Worm (Caenorhabditis elegans) whole organism, mixed stage, embryonic: ENCODE data around the gene fbxb-37.

Experiments
- M03D4.4 ChIP-seq: sonication (generic microtip); optimal IDR thresholded peaks from 2 replicates; lab custom pipeline; 2017; ENCODE audit warnings: mild to moderate bottlenecking, missing genetic modification characterization, missing compliant biosample characterization
- blmp-1 ChIP-seq: fragments of 150-350 bp; optimal IDR thresholded peaks from 2 replicates; lab custom pipeline; 2014; ENCODE audit warnings: missing biosample characterization, missing genetic modification characterization
- ceh-39 ChIP-seq: fragments of 150-350 bp; optimal IDR thresholded peaks from 2 replicates; lab custom pipeline; 2014; ENCODE audit warnings: missing biosample characterization, missing genetic modification characterization
- ceh-43 ChIP-seq: fragments of 200-800 bp; sonication (Bioruptor generic); optimal IDR thresholded peaks from 2 replicates; lab custom pipeline; 2018; ENCODE audit warnings: mild to moderate bottlenecking, missing genetic modification characterization, moderate library complexity, missing compliant biosample characterization
- ceh-83 ChIP-seq: fragments of 200-800 bp; sonication (Bioruptor generic); optimal IDR thresholded peaks from 2 replicates; lab custom pipeline; 2018; ENCODE audit warnings: mild to moderate bottlenecking, missing genetic modification characterization, missing compliant biosample characterization
- cnd-1 ChIP-seq: fragments of 200-800 bp; sonication (Bioruptor generic); optimal IDR thresholded peaks from 2 replicates; lab custom pipeline; 2018; ENCODE audit warnings: mild to moderate bottlenecking, missing genetic modification characterization, missing compliant biosample characterization
- drap-1 ChIP-seq: fragments of 200-800 bp; sonication (Bioruptor generic); optimal IDR thresholded peaks from 3 replicates; lab custom pipeline; 2018; ENCODE audit warnings: mild to moderate bottlenecking, missing genetic modification characterization, missing compliant biosample characterization
- elt-1 ChIP-seq: sonication (generic microtip); optimal IDR thresholded peaks from 2 replicates; lab custom pipeline; 2017; ENCODE audit warnings: missing genetic modification characterization, mild to moderate bottlenecking, missing compliant biosample characterization, antibody characterized with exemption, moderate library complexity, borderline replicate concordance; ENCODE audit not compliant: insufficient read depth
- flh-1 ChIP-seq: fragments of 200-800 bp; sonication (Bioruptor generic); optimal IDR thresholded peaks from 2 replicates; lab custom pipeline; 2018; ENCODE audit warnings: mild to moderate bottlenecking, missing genetic modification characterization, moderate library complexity, missing compliant biosample characterization
- ham-2 ChIP-seq: fragments of 200-800 bp; sonication (Bioruptor generic); optimal IDR thresholded peaks from 2 replicates; lab custom pipeline; 2018; ENCODE audit warnings: mild to moderate bottlenecking, missing genetic modification characterization, missing compliant biosample characterization
- lin-32 ChIP-seq: fragments of 200-800 bp; sonication (Bioruptor generic); optimal IDR thresholded peaks from 2 replicates; lab custom pipeline; 2018; ENCODE audit warnings: mild to moderate bottlenecking, missing genetic modification characterization, missing compliant biosample characterization
- lsy-2 ChIP-seq: fragments of 150-350 bp; optimal IDR thresholded peaks from 2 replicates; lab custom pipeline; 2014; ENCODE audit warnings: missing biosample characterization, missing genetic modification characterization
- mab-5 ChIP-seq: fragments of 150-350 bp; optimal IDR thresholded peaks from 2 replicates; lab custom pipeline; 2014; ENCODE audit warnings: missing biosample characterization, missing genetic modification characterization
- mep-1 ChIP-seq: fragments of 150-350 bp; optimal IDR thresholded peaks from 2 replicates; lab custom pipeline; 2017; ENCODE audit warnings: missing biosample characterization, missing genetic modification reagents, missing genetic modification characterization, inconsistent platforms
- mls-2 ChIP-seq: sonication (generic microtip); optimal IDR thresholded peaks from 2 replicates; lab custom pipeline; 2016; ENCODE audit warnings: mild to moderate bottlenecking, missing genetic modification characterization, moderate library complexity, missing compliant biosample characterization
- nhr-12 ChIP-seq: fragments of 150-350 bp; optimal IDR thresholded peaks from 2 replicates; lab custom pipeline; 2014; ENCODE audit warnings: missing biosample characterization, missing genetic modification characterization
- nhr-2 ChIP-seq: fragments of 150-350 bp; optimal IDR thresholded peaks from 2 replicates; lab custom pipeline; 2014; ENCODE audit warnings: missing biosample characterization, missing genetic modification characterization
- nhr-237 ChIP-seq: fragments of 150-350 bp; optimal IDR thresholded peaks from 2 replicates; lab custom pipeline; 2014; ENCODE audit warnings: missing biosample characterization, missing genetic modification characterization
- nhr-76 ChIP-seq: sonication (generic microtip); optimal IDR thresholded peaks from 2 replicates; lab custom pipeline; 2017; ENCODE audit warnings: missing biosample characterization, missing genetic modification characterization
- pha-4 ChIP-seq: fragments of 150-350 bp; optimal IDR thresholded peaks from 2 replicates; lab custom pipeline; 2018; ENCODE audit warnings: missing biosample characterization, missing genetic modification reagents, missing genetic modification characterization
- sem-2 ChIP-seq: fragments of 200-800 bp; sonication (Bioruptor generic); optimal IDR thresholded peaks from 2 replicates; lab custom pipeline; 2018; ENCODE audit warnings: mild to moderate bottlenecking, missing genetic modification characterization, missing compliant biosample characterization
- snpc-4 ChIP-seq: fragments of 150-350 bp; optimal IDR thresholded peaks from 2 replicates; lab custom pipeline; 2014; ENCODE audit warnings: missing biosample characterization, missing genetic modification characterization
- sptf-1 ChIP-seq: sonication (generic microtip); optimal IDR thresholded peaks from 2 replicates; lab custom pipeline; 2017; ENCODE audit warnings: mild to moderate bottlenecking, missing genetic modification characterization, moderate library complexity, missing compliant biosample characterization
- tbx-8 ChIP-seq: fragments of 200-800 bp; sonication (Bioruptor generic); optimal IDR thresholded peaks from 2 replicates; lab custom pipeline; 2018; ENCODE audit warnings: mild to moderate bottlenecking, missing genetic modification characterization, moderate library complexity, missing compliant biosample characterization
- unc-120 ChIP-seq: sonication (generic microtip); optimal IDR thresholded peaks from 2 replicates; lab custom pipeline; 2017; ENCODE audit warnings: missing genetic modification characterization, missing compliant biosample characterization; ENCODE audit not compliant: poor library complexity, severe bottlenecking
- unc-39 ChIP-seq: fragments of 150-350 bp; optimal IDR thresholded peaks from 2 replicates; lab custom pipeline; 2014; ENCODE audit warnings: missing biosample characterization, missing genetic modification characterization
- unc-62 ChIP-seq: fragments of 150-350 bp; optimal IDR thresholded peaks from 2 replicates; lab custom pipeline; 2014; ENCODE audit warnings: missing biosample characterization, missing genetic modification reagents, missing genetic modification characterization
- zip-8 ChIP-seq: fragments of 150-350 bp; optimal IDR thresholded peaks from 2 replicates; lab custom pipeline; 2014; ENCODE audit warnings: missing biosample characterization, missing genetic modification characterization

The fbxb-37 gene

ce11 chrII:2093456-2093926 is at the start of gene fbxb-37:
Gene fbxb-37 (minus strand): TSS chrII:2093876.
- peak; percentile 26 for TF ChIP-seq nhr-2
- no peak for TF ChIP-seq elt-1

- TF ChIP-seq nhr-12 (tag; lab: Kevin White, UChicago), result no peak
Observed at ce11 chrII:2140817-2141216, 47.1 kb upstream of the fbxb-37 start, which contains the start of gene C40A11.3. Gene C40A11.3 (plus strand): TSS chrII:2141117.

DNA sequence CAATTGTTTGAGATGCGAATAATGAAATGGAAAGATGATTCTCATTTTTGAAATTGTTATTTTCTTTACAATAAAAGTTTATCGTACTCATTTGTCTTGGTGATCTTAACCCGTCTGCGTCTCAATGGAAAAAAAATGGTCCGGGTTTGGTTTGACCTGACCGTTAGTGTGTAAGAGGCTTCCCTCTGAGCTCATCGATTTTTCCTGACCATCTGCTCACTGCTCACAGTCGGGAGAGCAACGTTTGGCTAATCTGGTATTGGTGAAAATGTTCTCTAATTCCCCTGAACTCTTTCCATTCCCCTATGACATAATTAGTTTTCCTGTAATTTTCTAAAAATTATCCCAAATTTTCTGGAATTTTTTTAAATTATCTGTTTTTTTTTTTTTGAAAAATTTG is 45.2 kb upstream of the fbxb-37 start:
- TF ChIP-seq lin-32 (GFP tag; lab: Kevin White, UChicago) (peak; percentile 2), unc-62 (GFP tag; lab: Kevin White, UChicago) (no peak), cnd-1 (tag; lab: Kevin White, UChicago) (peak; percentile 91)

- no peak for TF ChIP-seq unc-39 (tag; lab: Kevin White, UChicago)
- TF ChIP-seq lin-32 (GFP tag; lab: Kevin White, UChicago), result peak; percentile 55
- no peak for TF ChIP-seq nhr-237
- TF ChIP-seq cnd-1 (tag; lab: Kevin White, UChicago), result peak; percentile 74
- peak; percentile 35 for TF ChIP-seq nhr-2
- TF ChIP-seq tbx-8 (GFP tag; lab: Kevin White, UChicago), result no peak
- TF ChIP-seq unc-62 (GFP tag; lab: Kevin White, UChicago), result no peak
Observed at ce11 chrII:2137235-2137634, 43.6 kb upstream of the fbxb-37 start, which contains the start of gene C40A11.4. Gene C40A11.4 (plus strand): TSS chrII:2137422.

DNA sequence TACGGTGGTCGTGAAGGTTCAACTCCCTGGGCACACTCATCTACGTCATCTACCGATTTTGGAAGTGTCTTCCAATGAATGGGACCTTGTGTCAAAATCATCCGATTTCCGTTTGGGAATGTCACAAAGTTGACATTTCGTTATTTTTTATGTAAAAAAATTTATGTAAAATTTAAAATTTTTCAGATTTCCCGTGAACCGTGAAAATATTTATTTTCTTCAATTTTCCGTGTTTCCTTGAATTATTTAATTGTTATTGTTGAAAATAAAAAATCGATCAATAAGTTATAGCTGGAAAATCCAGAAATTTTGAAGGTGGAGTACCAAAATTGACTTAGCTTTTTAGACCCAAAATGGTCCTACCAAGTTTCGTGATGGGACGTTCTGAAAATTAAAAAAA is 41.9 kb upstream of the fbxb-37 start, which contains the start of gene hpo-7:
hpo-7 (minus strand) TSS at position 101 of the 400 bp plus-strand sequence.
- TF ChIP-seq ham-2 (GFP tag; lab: Kevin White, UChicago), result no peak
- TF ChIP-seq sem-2 (GFP tag; lab: Kevin White, UChicago), result no peak
- no peak for TF ChIP-seq snpc-4
- no peak for TF ChIP-seq flh-1 (GFP tag; lab: Kevin White, UChicago)
- TF ChIP-seq elt-1, result no peak
- TF ChIP-seq ceh-83 (GFP tag; lab: Kevin White, UChicago), result no peak
- no peak for TF ChIP-seq ceh-39
- no peak for TF ChIP-seq lin-32 (GFP tag; lab: Kevin White, UChicago)
- no peak for TF ChIP-seq unc-120 (tag; lab: Kevin White, UChicago)
- TF ChIP-seq nhr-76 (tag; lab: Kevin White, UChicago), result no peak
- TF ChIP-seq tbx-8 (GFP tag; lab: Kevin White, UChicago), result no peak

DNA sequence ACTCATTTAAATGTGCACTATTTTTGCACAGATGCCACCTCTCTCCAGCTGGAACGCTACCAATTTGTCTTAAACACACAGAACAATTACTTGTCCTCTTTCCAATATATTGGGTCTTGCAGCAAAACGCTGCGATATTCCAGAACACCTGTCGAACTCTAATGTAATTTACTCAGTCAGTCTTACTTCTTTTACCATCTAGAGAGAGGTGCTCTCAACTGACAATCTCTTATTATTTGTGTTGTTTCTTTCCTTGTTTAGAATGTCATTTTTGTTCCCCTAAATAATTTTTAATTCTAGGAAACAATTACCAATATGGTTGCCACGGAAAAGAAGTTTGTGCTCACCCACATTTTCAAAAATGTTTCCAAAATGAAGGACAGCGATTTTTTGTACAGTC is 37.1 kb upstream of the fbxb-37 start, which contains the start of gene sdz-28:
sdz-28 (plus strand) TSS at position 301 of the 400 bp plus-strand sequence.
- TF ChIP-seq unc-120 (tag; lab: Kevin White, UChicago), result no peak
- no peak for TF ChIP-seq pha-4 (tag; lab: Kevin White, UChicago)
- peak; percentile 38 for TF ChIP-seq ceh-39

DNA sequence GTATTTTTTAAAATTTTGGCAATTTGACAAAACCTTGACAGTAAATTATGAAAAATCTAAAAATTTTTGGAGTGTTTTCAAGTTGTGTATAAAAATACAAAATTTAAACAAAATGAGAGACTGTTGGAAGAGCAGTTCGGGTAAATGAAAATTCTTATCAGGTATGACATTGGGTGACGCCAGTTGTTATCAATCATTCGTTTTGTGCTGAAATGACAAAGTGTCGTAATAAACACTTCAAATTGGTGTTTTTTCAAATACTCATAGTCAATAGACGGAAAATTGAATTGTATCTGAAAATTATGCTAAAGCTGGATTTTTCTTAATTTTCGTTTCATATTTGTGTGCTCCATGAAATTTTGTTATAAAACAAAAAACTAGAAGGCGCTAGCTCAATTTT is 29.1 kb upstream of the fbxb-37 start:
- no peak for TF ChIP-seq tbx-8 (GFP tag; lab: Kevin White, UChicago)
- TF ChIP-seq sem-2 (GFP tag; lab: Kevin White, UChicago), result no peak
- TF ChIP-seq M03D4.4 (tag; lab: Kevin White, UChicago), result no peak
- no peak for TF ChIP-seq elt-1
- TF ChIP-seq nhr-12 (tag; lab: Kevin White, UChicago), result no peak
- no peak for TF ChIP-seq ham-2 (GFP tag; lab: Kevin White, UChicago)
- TF ChIP-seq drap-1 (GFP tag; lab: Kevin White, UChicago), result no peak
- no peak for TF ChIP-seq mls-2 (tag; lab: Kevin White, UChicago)
- TF ChIP-seq nhr-76 (tag; lab: Kevin White, UChicago), result no peak
- no peak for TF ChIP-seq nhr-2
- TF ChIP-seq snpc-4, result no peak
- TF ChIP-seq ceh-43 (GFP tag; lab: Kevin White, UChicago), result no peak
- TF ChIP-seq sptf-1, result no peak
- no peak for TF ChIP-seq lsy-2

DNA sequence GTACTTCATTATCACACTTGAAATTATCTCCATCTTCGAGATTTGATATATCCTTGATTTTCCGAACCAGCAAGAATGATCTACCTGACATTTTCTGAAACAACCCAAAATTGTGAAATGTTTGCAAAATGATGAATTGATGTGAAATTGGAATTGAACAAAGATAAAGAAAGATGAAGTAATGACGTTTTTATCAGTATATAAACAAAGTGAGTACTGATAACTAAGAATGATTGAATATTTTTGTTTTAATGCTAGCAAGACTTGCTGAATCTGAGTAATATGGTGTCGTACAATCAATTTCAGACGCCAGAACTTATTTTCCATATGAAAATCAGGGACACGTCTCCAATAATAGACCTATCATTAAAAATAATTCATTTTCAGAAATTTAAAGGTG is 28.4 kb upstream of the fbxb-37 start, which contains the start of gene math-37:
math-37 (minus strand) TSS at position 101 of the 400 bp plus-strand sequence.
- TF ChIP-seq nhr-2 (no peak), ham-2 (GFP tag; lab: Kevin White, UChicago) (no peak), mls-2 (tag; lab: Kevin White, UChicago) (no peak), unc-39 (tag; lab: Kevin White, UChicago) (no peak), drap-1 (GFP tag; lab: Kevin White, UChicago) (no peak), mep-1 (no peak), zip-8 (tag; lab: Kevin White, UChicago) (no peak), nhr-237 (no peak), mab-5 (no peak), blmp-1 (no peak), snpc-4 (no peak)
- TF ChIP-seq, all 35 proteins: peak for 0
